Fruit fly (Drosophila melanogaster): ENCODE measurements around the gene Acbp1.

Gene Acbp1

dm6 chr2L:8168075-8168474 is 5.8 kb upstream of the Acbp1 start:
- TF ChIP-seq usp (GFP tag; optimal IDR thresholded peaks at IDR 0.05) (no peak), GATAd (GFP tag; optimal IDR thresholded peaks at IDR 0.05) (no peak), Rel (GFP tag; optimal IDR thresholded peaks at IDR 0.05) (no peak), Rel (tag; optimal IDR thresholded peaks at IDR 0.05) (no peak), jim (GFP tag; optimal IDR thresholded peaks at IDR 0.05) (no peak), dsf (GFP tag; optimal IDR thresholded peaks at IDR 0.05; ENCODE audit: borderline replicate concordance) (no peak), Hnf4 (GFP tag; optimal IDR thresholded peaks at IDR 0.05) (no peak), lola (GFP tag; optimal IDR thresholded peaks at IDR 0.05) (no peak), sage (GFP tag; optimal IDR thresholded peaks at IDR 0.05) (no peak), tai (GFP tag; optimal IDR thresholded peaks at IDR 0.05) (no peak), Jra (GFP tag; optimal IDR thresholded peaks at IDR 0.05) (no peak), h (GFP tag; optimal IDR thresholded peaks at IDR 0.05) (no peak), woc (GFP tag; optimal IDR thresholded peaks at IDR 0.05) (no peak), Hr78 (GFP tag; optimal IDR thresholded peaks at IDR 0.05) (no peak), ey (GFP tag; optimal IDR thresholded peaks at IDR 0.05) (no peak), Hr83 (GFP tag; optimal IDR thresholded peaks at IDR 0.05; ENCODE audit: poor library complexity, severe bottlenecking) (no peak), br (GFP tag; optimal IDR thresholded peaks at IDR 0.05) (no peak), Dfd (GFP tag; optimal IDR thresholded peaks at IDR 0.05) (no peak), fru (GFP tag; optimal IDR thresholded peaks at IDR 0.05) (no peak), pan (optimal IDR thresholded peaks at IDR 0.05) (no peak), Mio (GFP tag; optimal IDR thresholded peaks at IDR 0.05) (no peak)

dm6 chr2L:8165800-8166576 is 3.7 kb upstream of the Acbp1 start:
- TF ChIP-seq Myc (optimal IDR thresholded peaks at IDR 0.05) (no peak), Abd-B (GFP tag; optimal IDR thresholded peaks at IDR 0.05) (no peak), tai (GFP tag; optimal IDR thresholded peaks at IDR 0.05) (no peak), rgr (GFP tag; optimal IDR thresholded peaks at IDR 0.05) (no peak), dl (GFP tag; optimal IDR thresholded peaks at IDR 0.05; ENCODE audit: insufficient read depth in 1 of 2, partially characterized antibody in 2 of 2) (no peak), sv (GFP tag; optimal IDR thresholded peaks at IDR 0.05) (no peak), Rel (GFP tag; optimal IDR thresholded peaks at IDR 0.05) (no peak), Rel (tag; optimal IDR thresholded peaks at IDR 0.05) (no peak), CG9705 (GFP tag; optimal IDR thresholded peaks at IDR 0.05) (no peak), Sp1 (GFP tag; optimal IDR thresholded peaks at IDR 0.05) (no peak), Hr83 (GFP tag; optimal IDR thresholded peaks at IDR 0.05; ENCODE audit: poor library complexity, severe bottlenecking) (no peak)

dm6 chr2L:8164219-8164618 is 2.0 kb upstream of the Acbp1 start:
- no peak for TF ChIP-seq fru (GFP tag; optimal IDR thresholded peaks at IDR 0.05)
- TF ChIP-seq CG9705 (GFP tag; optimal IDR thresholded peaks at IDR 0.05) = no peak
- TF ChIP-seq Myc (optimal IDR thresholded peaks at IDR 0.05) = no peak
- peak; percentile 35 for TF ChIP-seq dsf (GFP tag; optimal IDR thresholded peaks at IDR 0.05; ENCODE audit: borderline replicate concordance)
- peak; percentile 73 for TF ChIP-seq rgr (GFP tag; optimal IDR thresholded peaks at IDR 0.05)
- peak; percentile 67 for TF ChIP-seq Hnf4 (GFP tag; optimal IDR thresholded peaks at IDR 0.05)
- TF ChIP-seq Vsx2 (GFP tag; optimal IDR thresholded peaks at IDR 0.05; ENCODE audit: partially characterized antibody) = no peak
- TF ChIP-seq ey (GFP tag; optimal IDR thresholded peaks at IDR 0.05) = no peak
- TF ChIP-seq psq (GFP tag; optimal IDR thresholded peaks at IDR 0.05) = peak; percentile 41
- no peak for TF ChIP-seq woc (GFP tag; optimal IDR thresholded peaks at IDR 0.05)
- peak; percentile 3 for TF ChIP-seq sage (GFP tag; optimal IDR thresholded peaks at IDR 0.05)
- TF ChIP-seq brk (GFP tag; optimal IDR thresholded peaks at IDR 0.05) = peak; percentile 63
- TF ChIP-seq Hr83 (GFP tag; optimal IDR thresholded peaks at IDR 0.05; ENCODE audit: poor library complexity, severe bottlenecking) = peak; percentile 96
- TF ChIP-seq foxo (GFP tag; optimal IDR thresholded peaks at IDR 0.05) = peak in 1 of 2 experiments; percentile 45
- TF ChIP-seq usp (GFP tag; optimal IDR thresholded peaks at IDR 0.05) = no peak
- TF ChIP-seq tai (GFP tag; optimal IDR thresholded peaks at IDR 0.05) = peak; percentile 62
- TF ChIP-seq sv (GFP tag; optimal IDR thresholded peaks at IDR 0.05) = peak; percentile 41
- peak; percentile 5 for TF ChIP-seq HLH106 (tag; optimal IDR thresholded peaks at IDR 0.05)
- TF ChIP-seq Dfd (GFP tag; optimal IDR thresholded peaks at IDR 0.05) = no peak
- peak; percentile 52 for TF ChIP-seq Sp1 (GFP tag; optimal IDR thresholded peaks at IDR 0.05)
- TF ChIP-seq OdsH (GFP tag; optimal IDR thresholded peaks at IDR 0.05) = peak; percentile 47
- no peak for TF ChIP-seq lola (GFP tag; optimal IDR thresholded peaks at IDR 0.05)
- peak; percentile 62 for TF ChIP-seq h (GFP tag; optimal IDR thresholded peaks at IDR 0.05)
- no peak for TF ChIP-seq CrebA (GFP tag; optimal IDR thresholded peaks at IDR 0.05; ENCODE audit: borderline replicate concordance)
- peak; percentile 19 for TF ChIP-seq br (GFP tag; optimal IDR thresholded peaks at IDR 0.05)
- peak; percentile 38 for TF ChIP-seq dmrt93B (GFP tag; optimal IDR thresholded peaks at IDR 0.05)
- TF ChIP-seq Hr78 (GFP tag; optimal IDR thresholded peaks at IDR 0.05) = no peak
- TF ChIP-seq Jra (GFP tag; optimal IDR thresholded peaks at IDR 0.05) = peak; percentile 61

Measured in whole organism, wandering third instar larva.